Worm (Caenorhabditis elegans) whole organism, mixed stage, embryonic: Measurements from ENCODE around the gene C33A12.4.
A peak's percentile ranks its signal among the peaks of the same experiment; 100 is the strongest.

Experiments
- M03D4.4 ChIP-seq: sonication (generic microtip); optimal IDR thresholded peaks from 2 replicates; lab custom pipeline; 2017; ENCODE audit warnings: mild to moderate bottlenecking, missing genetic modification characterization, missing compliant biosample characterization
- bed-3 ChIP-seq: fragments of 200-800 bp; sonication (Bioruptor generic); optimal IDR thresholded peaks from 3 replicates; lab custom pipeline; 2018; ENCODE audit warnings: mild to moderate bottlenecking, missing genetic modification characterization, moderate library complexity, missing compliant biosample characterization
- blmp-1 ChIP-seq: fragments of 150-350 bp; optimal IDR thresholded peaks from 2 replicates; lab custom pipeline; 2014; ENCODE audit warnings: missing biosample characterization, missing genetic modification characterization
- ceh-39 ChIP-seq: fragments of 150-350 bp; optimal IDR thresholded peaks from 2 replicates; lab custom pipeline; 2014; ENCODE audit warnings: missing biosample characterization, missing genetic modification characterization
- ceh-43 ChIP-seq: fragments of 200-800 bp; sonication (Bioruptor generic); optimal IDR thresholded peaks from 2 replicates; lab custom pipeline; 2018; ENCODE audit warnings: mild to moderate bottlenecking, missing genetic modification characterization, moderate library complexity, missing compliant biosample characterization
- ceh-83 ChIP-seq: fragments of 200-800 bp; sonication (Bioruptor generic); optimal IDR thresholded peaks from 2 replicates; lab custom pipeline; 2018; ENCODE audit warnings: mild to moderate bottlenecking, missing genetic modification characterization, missing compliant biosample characterization
- ces-1 ChIP-seq: fragments of 150-350 bp; optimal IDR thresholded peaks from 2 replicates; lab custom pipeline; 2014; ENCODE audit warnings: missing biosample characterization, missing genetic modification reagents, missing genetic modification characterization
- cnd-1 ChIP-seq: fragments of 200-800 bp; sonication (Bioruptor generic); optimal IDR thresholded peaks from 2 replicates; lab custom pipeline; 2018; ENCODE audit warnings: mild to moderate bottlenecking, missing genetic modification characterization, missing compliant biosample characterization
- drap-1 ChIP-seq: fragments of 200-800 bp; sonication (Bioruptor generic); optimal IDR thresholded peaks from 3 replicates; lab custom pipeline; 2018; ENCODE audit warnings: mild to moderate bottlenecking, missing genetic modification characterization, missing compliant biosample characterization
- elt-1 ChIP-seq: sonication (generic microtip); optimal IDR thresholded peaks from 2 replicates; lab custom pipeline; 2017; ENCODE audit warnings: missing genetic modification characterization, mild to moderate bottlenecking, missing compliant biosample characterization, antibody characterized with exemption, moderate library complexity, borderline replicate concordance; ENCODE audit not compliant: insufficient read depth
- flh-1 ChIP-seq: fragments of 200-800 bp; sonication (Bioruptor generic); optimal IDR thresholded peaks from 2 replicates; lab custom pipeline; 2018; ENCODE audit warnings: mild to moderate bottlenecking, missing genetic modification characterization, moderate library complexity, missing compliant biosample characterization
- hlh-1 ChIP-seq: fragments of 150-350 bp; optimal IDR thresholded peaks from 2 replicates; lab custom pipeline; 2014; ENCODE audit warnings: missing biosample characterization, missing genetic modification reagents, missing genetic modification characterization
- lin-13 ChIP-seq: fragments of 150-350 bp; optimal IDR thresholded peaks from 2 replicates; lab custom pipeline; 2014; ENCODE audit warnings: missing biosample characterization, missing genetic modification characterization
- lin-32 ChIP-seq: fragments of 200-800 bp; sonication (Bioruptor generic); optimal IDR thresholded peaks from 2 replicates; lab custom pipeline; 2018; ENCODE audit warnings: mild to moderate bottlenecking, missing genetic modification characterization, missing compliant biosample characterization
- lsy-2 ChIP-seq: fragments of 150-350 bp; optimal IDR thresholded peaks from 2 replicates; lab custom pipeline; 2014; ENCODE audit warnings: missing biosample characterization, missing genetic modification characterization
- mab-5 ChIP-seq: fragments of 150-350 bp; optimal IDR thresholded peaks from 2 replicates; lab custom pipeline; 2014; ENCODE audit warnings: missing biosample characterization, missing genetic modification characterization
- mep-1 ChIP-seq: fragments of 150-350 bp; optimal IDR thresholded peaks from 2 replicates; lab custom pipeline; 2017; ENCODE audit warnings: missing biosample characterization, missing genetic modification reagents, missing genetic modification characterization, inconsistent platforms
- mls-2 ChIP-seq: sonication (generic microtip); optimal IDR thresholded peaks from 2 replicates; lab custom pipeline; 2016; ENCODE audit warnings: mild to moderate bottlenecking, missing genetic modification characterization, moderate library complexity, missing compliant biosample characterization
- nhr-12 ChIP-seq: fragments of 150-350 bp; optimal IDR thresholded peaks from 2 replicates; lab custom pipeline; 2014; ENCODE audit warnings: missing biosample characterization, missing genetic modification characterization
- nhr-237 ChIP-seq: fragments of 150-350 bp; optimal IDR thresholded peaks from 2 replicates; lab custom pipeline; 2014; ENCODE audit warnings: missing biosample characterization, missing genetic modification characterization
- nhr-28 ChIP-seq: fragments of 150-350 bp; optimal IDR thresholded peaks from 2 replicates; lab custom pipeline; 2014; ENCODE audit warnings: missing biosample characterization, missing genetic modification characterization
- nhr-76 ChIP-seq: sonication (generic microtip); optimal IDR thresholded peaks from 2 replicates; lab custom pipeline; 2017; ENCODE audit warnings: missing biosample characterization, missing genetic modification characterization
- sem-2 ChIP-seq: fragments of 200-800 bp; sonication (Bioruptor generic); optimal IDR thresholded peaks from 2 replicates; lab custom pipeline; 2018; ENCODE audit warnings: mild to moderate bottlenecking, missing genetic modification characterization, missing compliant biosample characterization
- tbx-8 ChIP-seq: fragments of 200-800 bp; sonication (Bioruptor generic); optimal IDR thresholded peaks from 2 replicates; lab custom pipeline; 2018; ENCODE audit warnings: mild to moderate bottlenecking, missing genetic modification characterization, moderate library complexity, missing compliant biosample characterization
- unc-120 ChIP-seq: sonication (generic microtip); optimal IDR thresholded peaks from 2 replicates; lab custom pipeline; 2017; ENCODE audit warnings: missing genetic modification characterization, missing compliant biosample characterization; ENCODE audit not compliant: poor library complexity, severe bottlenecking
- unc-62 ChIP-seq: fragments of 150-350 bp; optimal IDR thresholded peaks from 2 replicates; lab custom pipeline; 2014; ENCODE audit warnings: missing biosample characterization, missing genetic modification reagents, missing genetic modification characterization
- zip-8 ChIP-seq: fragments of 150-350 bp; optimal IDR thresholded peaks from 2 replicates; lab custom pipeline; 2014; ENCODE audit warnings: missing biosample characterization, missing genetic modification characterization
- ztf-11 ChIP-seq: fragments of 150-350 bp; optimal IDR thresholded peaks from 2 replicates; lab custom pipeline; 2014; ENCODE audit warnings: missing biosample characterization, missing genetic modification characterization

C33A12.4 gene

DNA sequence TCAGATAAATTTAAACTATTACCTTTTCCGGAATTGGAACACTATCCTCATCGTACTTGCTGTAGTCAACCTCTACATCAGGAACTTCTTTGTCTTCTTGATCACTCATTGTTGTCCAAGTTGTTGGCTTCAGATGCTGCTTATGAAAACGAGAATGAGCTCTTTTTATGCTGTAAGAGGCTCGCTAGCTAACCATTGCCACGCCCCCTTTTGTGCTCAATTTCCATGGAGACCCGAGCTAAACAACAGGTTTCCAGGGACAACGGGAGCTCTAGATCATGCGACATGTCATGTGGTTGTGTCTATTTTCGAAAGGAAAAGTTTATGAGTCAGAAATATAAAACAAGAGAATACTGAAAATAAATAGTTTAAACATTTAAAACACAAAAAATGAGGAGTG, at the start of gene C33A12.4:
C33A12.4 (minus strand) TSS at position 131 of the 400 bp plus-strand sequence.
- TF ChIP-seq mab-5 (no peak), ces-1 (GFP tag; lab: Kevin White, UChicago) (no peak), ceh-43 (GFP tag; lab: Kevin White, UChicago) (no peak), ztf-11 (tag; lab: Kevin White, UChicago) (no peak), sem-2 (GFP tag; lab: Kevin White, UChicago) (no peak), lsy-2 (tag; lab: Kevin White, UChicago) (no peak), elt-1 (tag; lab: Kevin White, UChicago) (no peak)

DNA sequence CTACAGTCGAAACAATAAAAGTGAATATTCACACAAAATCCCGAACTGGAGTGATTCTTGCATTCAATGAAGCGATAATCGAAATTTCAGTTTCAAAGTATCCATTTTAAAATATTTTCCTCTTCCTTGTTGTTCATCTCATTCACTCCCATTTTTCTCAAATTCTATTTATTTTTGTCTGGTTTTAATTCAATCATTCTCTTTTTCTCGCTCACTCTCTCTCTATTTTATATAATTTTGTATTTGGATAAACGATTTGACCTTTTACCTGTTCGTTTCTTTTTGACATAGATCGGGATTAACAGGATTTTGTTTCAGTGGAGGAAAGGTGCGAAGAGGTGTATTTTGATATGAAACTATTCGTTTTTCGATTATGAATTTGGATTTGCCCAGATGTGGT, 35.6 kb upstream of the C33A12.4 start, which contains the start of gene T05A1.5:
T05A1.5 (plus strand) TSS at position 301 of the 400 bp plus-strand sequence.
- no peak for TF ChIP-seq tbx-8 (GFP tag; lab: Kevin White, UChicago)
- TF ChIP-seq mep-1 = no peak
- TF ChIP-seq flh-1 (GFP tag; lab: Kevin White, UChicago) = no peak
- no peak for TF ChIP-seq mab-5
- TF ChIP-seq lsy-2 (tag; lab: Kevin White, UChicago) = no peak
- no peak for TF ChIP-seq lin-13 (tag; lab: Kevin White, UChicago)
- TF ChIP-seq, all 35 proteins: peak for 0

ce11 chrIV:9540342-9540856, 30.0 kb upstream of the C33A12.4 start, which contains the start of gene fbl-1:
Gene fbl-1 (plus strand): TSS chrIV:9540806.
- TF ChIP-seq M03D4.4 (no peak), lin-13 (tag; lab: Kevin White, UChicago) (no peak), mls-2 (tag; lab: Kevin White, UChicago) (no peak), hlh-1 (tag; lab: Kevin White, UChicago) (no peak), cnd-1 (tag; lab: Kevin White, UChicago) (no peak), ces-1 (GFP tag; lab: Kevin White, UChicago) (no peak), ceh-83 (no peak), flh-1 (GFP tag; lab: Kevin White, UChicago) (no peak), lin-32 (GFP tag; lab: Kevin White, UChicago) (no peak), ztf-11 (tag; lab: Kevin White, UChicago) (no peak), lsy-2 (tag; lab: Kevin White, UChicago) (no peak)

DNA sequence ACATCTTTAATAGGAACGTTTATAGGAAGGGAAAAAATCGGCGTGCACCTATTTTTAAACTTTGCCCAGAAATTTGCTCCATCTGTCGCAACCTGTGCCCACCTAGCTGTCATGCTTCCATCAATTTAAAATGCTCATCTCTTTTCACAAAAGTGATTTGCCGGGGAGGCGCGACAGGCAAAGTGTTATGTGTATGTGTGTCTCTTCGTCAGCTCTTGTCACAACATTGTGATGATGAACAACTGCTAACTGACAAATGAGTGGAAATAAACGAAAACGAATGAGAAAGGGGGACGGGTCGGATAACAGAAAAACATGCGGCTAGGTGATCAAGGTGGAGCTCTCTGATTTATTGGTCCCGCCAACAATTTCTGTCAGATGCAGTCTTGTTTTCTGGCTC, 27.8 kb upstream of the C33A12.4 start:
- TF ChIP-seq M03D4.4 (no peak), hlh-1 (tag; lab: Kevin White, UChicago) (peak; percentile 91), unc-62 (GFP tag; lab: Kevin White, UChicago) (peak; percentile 98)
- TF ChIP-seq, all 35 proteins: peak for 2

ce11 chrIV:9537500-9537899, 27.1 kb upstream of the C33A12.4 start:
- no peak for TF ChIP-seq nhr-12 (tag; lab: Kevin White, UChicago)
- TF ChIP-seq tbx-8 (GFP tag; lab: Kevin White, UChicago) = no peak
- no peak for TF ChIP-seq mls-2 (tag; lab: Kevin White, UChicago)
- no peak for TF ChIP-seq nhr-237 (tag; lab: Kevin White, UChicago)
- no peak for TF ChIP-seq sem-2 (GFP tag; lab: Kevin White, UChicago)
- TF ChIP-seq hlh-1 (tag; lab: Kevin White, UChicago) = no peak
- no peak for TF ChIP-seq ceh-39 (tag; lab: Kevin White, UChicago)
- no peak for TF ChIP-seq ceh-83
- no peak for TF ChIP-seq lin-13 (tag; lab: Kevin White, UChicago)
- no peak for TF ChIP-seq cnd-1 (tag; lab: Kevin White, UChicago)
- TF ChIP-seq nhr-76 (tag; lab: Kevin White, UChicago) = no peak
- TF ChIP-seq unc-120 (tag; lab: Kevin White, UChicago) = no peak
- TF ChIP-seq drap-1 (GFP tag; lab: Kevin White, UChicago) = no peak
- no peak for TF ChIP-seq nhr-28 (tag; lab: Kevin White, UChicago)
- no peak for TF ChIP-seq M03D4.4
- no peak for TF ChIP-seq bed-3 (GFP tag; lab: Kevin White, UChicago)
- no peak for TF ChIP-seq zip-8
- no peak for TF ChIP-seq ceh-43 (GFP tag; lab: Kevin White, UChicago)
- TF ChIP-seq blmp-1 = no peak
- TF ChIP-seq, all 35 proteins: peak for 0

- TF ChIP-seq drap-1 (GFP tag; lab: Kevin White, UChicago) (no peak), lin-32 (GFP tag; lab: Kevin White, UChicago) (no peak), elt-1 (tag; lab: Kevin White, UChicago) (no peak), mls-2 (tag; lab: Kevin White, UChicago) (no peak), lsy-2 (tag; lab: Kevin White, UChicago) (no peak), nhr-76 (tag; lab: Kevin White, UChicago) (no peak), ces-1 (GFP tag; lab: Kevin White, UChicago) (no peak), blmp-1 (no peak)
These were observed 25.8 kb upstream of the C33A12.4 start for ce11 chrIV:9536124-9536523.
